Fruit fly (Drosophila melanogaster) whole organism, prepupa: ENCODE results near the gene sordd2.

Source experiments
- CG11294 ChIP-seq: fragments of 200-800 bp; sonication (Bioruptor generic); IDR thresholded peaks from 2 replicates; pipeline ENCODE4 v1.3.6; 2022; ENCODE audit warnings: missing biosample characterization, missing genetic modification characterization
- CG7368 ChIP-seq: fragments of 200-800 bp; sonication (Bioruptor generic); optimal IDR thresholded peaks from 3 replicates; lab custom pipeline; 2016; ENCODE audit warnings: missing biosample characterization, missing genetic modification characterization
- CG8632 ChIP-seq: fragments of 200-800 bp; sonication (Bioruptor generic); optimal IDR thresholded peaks from 3 replicates; lab custom pipeline; 2016; ENCODE audit warnings: missing biosample characterization, missing genetic modification characterization
- Ets21C ChIP-seq: fragments of 200-800 bp; sonication (Bioruptor generic); optimal IDR thresholded peaks from 3 replicates; lab custom pipeline; 2016; ENCODE audit warnings: missing biosample characterization, missing genetic modification characterization
- Gug ChIP-seq: fragments of 200-800 bp; sonication (Bioruptor generic); IDR thresholded peaks from 2 replicates; pipeline ENCODE4 v1.3.6; 2022; ENCODE audit warnings: missing biosample characterization, missing genetic modification characterization
- OdsH ChIP-seq: fragments of 200-800 bp; sonication (Bioruptor generic); optimal IDR thresholded peaks from 3 replicates; lab custom pipeline; 2016; ENCODE audit warnings: missing biosample characterization, missing genetic modification characterization
- Smox ChIP-seq: fragments of 200-800 bp; sonication (Bioruptor generic); optimal IDR thresholded peaks from 3 replicates; lab custom pipeline; 2016; ENCODE audit warnings: missing biosample characterization, missing genetic modification characterization
- Sox14 ChIP-seq: fragments of 200-800 bp; sonication (Bioruptor generic); optimal IDR thresholded peaks from 3 replicates; lab custom pipeline; 2016; ENCODE audit warnings: missing biosample characterization, missing genetic modification characterization
- acj6 ChIP-seq: fragments of 200-800 bp; sonication (Bioruptor generic); optimal IDR thresholded peaks from 3 replicates; lab custom pipeline; 2016; ENCODE audit warnings: missing biosample characterization, missing genetic modification characterization
- fkh ChIP-seq: fragments of 200-800 bp; sonication (Bioruptor generic); optimal IDR thresholded peaks from 3 replicates; lab custom pipeline; 2017; ENCODE audit warnings: missing biosample characterization, mild to moderate bottlenecking, missing genetic modification characterization, moderate library complexity
- spab ChIP-seq: fragments of 200-800 bp; sonication (Bioruptor generic); optimal IDR thresholded peaks from 2 replicates; lab custom pipeline; 2017; ENCODE audit warnings: missing biosample characterization, mild to moderate bottlenecking, missing genetic modification characterization, missing genetic modification reagents
- ss ChIP-seq, 2 experiments: fragments of 200-800 bp; sonication (Bioruptor generic); optimal IDR thresholded peaks; 2 replicates in 1 of 2; 3 replicates in 1 of 2; lab custom pipeline; 2017 to 2018; ENCODE audit warnings: mild to moderate bottlenecking in 2 of 2, missing biosample characterization in 2 of 2, missing genetic modification characterization in 2 of 2, moderate library complexity in 1 of 2
- svp ChIP-seq: fragments of 200-800 bp; sonication (Bioruptor generic); peaks from one replicate; lab custom pipeline; 2016; ENCODE audit warnings: missing biosample characterization, missing genetic modification characterization
- vri ChIP-seq: fragments of 200-800 bp; sonication (Bioruptor generic); optimal IDR thresholded peaks from 3 replicates; lab custom pipeline; 2016; ENCODE audit warnings: missing biosample characterization, mild to moderate bottlenecking, missing genetic modification characterization

DNA sequence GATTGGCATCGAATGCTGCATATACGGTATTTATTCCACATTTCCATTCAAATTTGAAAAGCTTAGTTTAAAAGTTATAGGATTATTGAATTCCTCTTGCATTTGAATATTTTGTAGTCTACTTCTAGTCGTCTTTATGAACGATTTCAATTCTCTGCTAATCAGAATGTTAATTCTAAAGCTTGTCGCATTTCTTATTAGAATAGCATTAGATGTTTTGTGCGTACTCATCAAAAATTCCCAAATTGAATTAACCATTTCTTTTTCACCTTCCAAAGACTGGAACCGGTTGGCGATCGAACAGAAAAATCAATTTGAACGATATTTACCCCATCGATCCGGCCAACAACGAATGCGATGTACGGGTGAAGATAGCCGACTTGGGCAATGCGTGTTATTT lies 41.0 kb upstream of the sordd2 start:
- TF ChIP-seq Gug (GFP tag; lab: Robert Waterston, UW) (no peak), Sox14 (no peak), Ets21C (GFP tag; lab: Kevin White, UChicago) (no peak), Smox (no peak), acj6 (GFP tag; lab: Kevin White, UChicago) (no peak), CG11294 (GFP tag; lab: Robert Waterston, UW) (no peak), CG8632 (no peak), ss (GFP tag; optimal IDR thresholded peaks at IDR 0.05; lab: Kevin White, UChicago) (no peak), vri (GFP tag; lab: Kevin White, UChicago) (no peak), svp (GFP tag; lab: Kevin White, UChicago) (no peak), CG7368 (GFP tag; lab: Kevin White, UChicago) (no peak), OdsH (GFP tag; lab: Kevin White, UChicago) (no peak), spab (GFP tag; lab: Kevin White, UChicago) (no peak), fkh (no peak)
